Fruit fly (Drosophila melanogaster): Measurements from ENCODE around the gene CG4598.

- TF ChIP-seq pad (GFP tag; optimal IDR thresholded peaks at IDR 0.05) = peak; percentile 79
- peak; percentile 89 for TF ChIP-seq CG7045 (GFP tag; optimal IDR thresholded peaks at IDR 0.05)
- no peak for TF ChIP-seq kay (GFP tag; ENCODE audit: borderline replicate concordance)
- peak; percentile 50 for TF ChIP-seq cic (GFP tag; optimal IDR thresholded peaks at IDR 0.05)
- TF ChIP-seq Crg-1 (GFP tag; optimal IDR thresholded peaks at IDR 0.05) = peak; percentile 69
- TF ChIP-seq CG12768 (GFP tag; optimal IDR thresholded peaks at IDR 0.05) = peak; percentile 90
- TF ChIP-seq CG11617 (GFP tag; optimal IDR thresholded peaks at IDR 0.05) = peak; percentile 89
- TF ChIP-seq cnc (optimal IDR thresholded peaks at IDR 0.05) = no peak
- TF ChIP-seq tj (GFP tag; optimal IDR thresholded peaks at IDR 0.05) = peak; percentile 61
- TF ChIP-seq CG7101 (tag; optimal IDR thresholded peaks at IDR 0.05) = peak; percentile 94
Measured at dm6 chr2L:9954119-9954518, 35.7 kb downstream of the CG4598 start, which contains the start of the genes CG13126 and CG4709.
